Worm (Caenorhabditis elegans): ENCODE results near the gene syd-1.

- TF ChIP-seq unc-62 (GFP tag; optimal IDR thresholded peaks at IDR 0.05) (no peak), nhr-237 (tag; optimal IDR thresholded peaks at IDR 0.05) (no peak), ztf-11 (tag; optimal IDR thresholded peaks at IDR 0.05) (no peak)
These were observed 37.0 kb upstream of the syd-1 start for ce11 chrII:7631677-7632210.

Data from whole organism, mixed stage, embryonic.